Worm (Caenorhabditis elegans): Measurements from ENCODE around the gene R155.3.

The R155.3 gene

DNA sequence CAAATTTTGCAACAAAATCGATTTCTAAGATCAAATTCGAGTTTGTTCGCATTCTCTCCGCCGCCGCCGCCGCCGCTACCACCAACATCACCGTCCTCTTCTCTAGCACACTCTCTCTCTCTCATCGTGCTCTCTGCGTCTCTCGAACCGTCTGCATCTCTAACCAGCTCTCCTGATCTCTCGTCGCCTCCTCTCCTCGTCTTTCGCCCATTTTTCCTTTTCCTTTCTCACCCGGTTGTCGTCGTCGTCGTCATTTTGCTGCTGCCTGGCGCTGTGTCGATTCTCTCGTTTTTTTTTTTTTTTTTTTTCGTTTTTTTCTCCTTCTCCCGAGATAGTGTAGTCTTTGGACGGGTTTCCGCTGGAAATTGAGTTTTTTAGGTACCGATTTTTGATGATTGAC is 50.1 kb downstream of the R155.3 start (continued):
- 0 out of 2 replicates have a peak, but pooled peaks have one; percentile 56 for TF ChIP-seq mab-9 (GFP tag; IDR thresholded peaks at IDR 0.05)
- peak; percentile 97 for TF ChIP-seq jun-1 (tag; optimal IDR thresholded peaks at IDR 0.05)
- TF ChIP-seq nhr-47 (tag; optimal IDR thresholded peaks at IDR 0.05) = peak; percentile 98
- TF ChIP-seq alr-1 (tag; optimal IDR thresholded peaks at IDR 0.05; ENCODE audit: borderline replicate concordance) = no peak
- peak; percentile 25 for TF ChIP-seq zag-1 (tag; optimal IDR thresholded peaks at IDR 0.05)
- no peak for TF ChIP-seq pag-3 (tag; optimal IDR thresholded peaks at IDR 0.05; ENCODE audit: borderline replicate concordance, insufficient read depth)
- TF ChIP-seq fkh-10 (GFP tag; optimal IDR thresholded peaks at IDR 0.05) = peak; percentile 81
- no peak for TF ChIP-seq lir-3 (tag; optimal IDR thresholded peaks at IDR 0.05; ENCODE audit: poor library complexity)
- TF ChIP-seq xbp-1 (tag; optimal IDR thresholded peaks at IDR 0.05) = peak; percentile 92
- no peak for TF ChIP-seq pqm-1 (tag; optimal IDR thresholded peaks at IDR 0.05)
- TF ChIP-seq sox-4 (tag; optimal IDR thresholded peaks at IDR 0.05) = peak; percentile 82
- TF ChIP-seq nhr-20 (tag; optimal IDR thresholded peaks at IDR 0.05) = peak; percentile 99
- no peak for TF ChIP-seq C34B4.2 (tag; optimal IDR thresholded peaks at IDR 0.05)
- peak; percentile 54; the same call in 1 of the 2 replicates for TF ChIP-seq unc-98 (GFP tag; IDR thresholded peaks at IDR 0.05)
- TF ChIP-seq ama-1 (optimal IDR thresholded peaks at IDR 0.05) = peak; percentile 55
- peak; percentile 86 for TF ChIP-seq fkh-8 (tag; optimal IDR thresholded peaks at IDR 0.05)
- TF ChIP-seq elt-3 (tag; optimal IDR thresholded peaks at IDR 0.05) = peak in 3 of 6 experiments; percentile 80 to 89 (median 88)
- peak; percentile 65 for TF ChIP-seq unc-62 (GFP tag; optimal IDR thresholded peaks at IDR 0.05)
- TF ChIP-seq unc-30 (tag; optimal IDR thresholded peaks at IDR 0.05) = no peak
- peak; percentile 91 for TF ChIP-seq fos-1 (tag; optimal IDR thresholded peaks at IDR 0.05)
- peak; percentile 69 for TF ChIP-seq nhr-77 (tag; optimal IDR thresholded peaks at IDR 0.05)
- peak; percentile 82 for TF ChIP-seq unc-130 (tag; optimal IDR thresholded peaks at IDR 0.05)
- peak; percentile 90 to 97 for TF ChIP-seq egl-27 (tag; optimal IDR thresholded peaks at IDR 0.05)
- peak; percentile 87 for TF ChIP-seq egl-13 (tag; optimal IDR thresholded peaks at IDR 0.05)
- TF ChIP-seq lin-15B (tag; optimal IDR thresholded peaks at IDR 0.05) = no peak
- peak; percentile 95 for TF ChIP-seq grh-1 (GFP tag; IDR thresholded peaks at IDR 0.05)
- TF ChIP-seq irx-1 (tag; optimal IDR thresholded peaks at IDR 0.05) = peak; percentile 84
- peak in 1 of 2 experiments; percentile 95 for TF ChIP-seq mdl-1 (tag; optimal IDR thresholded peaks at IDR 0.05)
- peak in 1 of 2 experiments; percentile 87 for TF ChIP-seq ztf-11 (tag; optimal IDR thresholded peaks at IDR 0.05)
- TF ChIP-seq ceh-88 (GFP tag; IDR thresholded peaks at IDR 0.05) = peak; percentile 70
- TF ChIP-seq sptf-1 (tag; optimal IDR thresholded peaks at IDR 0.05) = no peak
- no peak for TF ChIP-seq ceh-90 (tag; optimal IDR thresholded peaks at IDR 0.05)
- TF ChIP-seq vab-15 (tag; optimal IDR thresholded peaks at IDR 0.05) = no peak
- no peak for TF ChIP-seq nhr-84 (tag; optimal IDR thresholded peaks at IDR 0.05)
- peak; percentile 99 for TF ChIP-seq lin-14 (GFP tag; optimal IDR thresholded peaks at IDR 0.05)

ce11 chrIII:1925786-1926185 is 50.8 kb downstream of the R155.3 start:
- no peak for TF ChIP-seq lin-13 (GFP tag; optimal IDR thresholded peaks at IDR 0.05)
- no peak for TF ChIP-seq nhr-12 (tag; optimal IDR thresholded peaks at IDR 0.05)

DNA sequence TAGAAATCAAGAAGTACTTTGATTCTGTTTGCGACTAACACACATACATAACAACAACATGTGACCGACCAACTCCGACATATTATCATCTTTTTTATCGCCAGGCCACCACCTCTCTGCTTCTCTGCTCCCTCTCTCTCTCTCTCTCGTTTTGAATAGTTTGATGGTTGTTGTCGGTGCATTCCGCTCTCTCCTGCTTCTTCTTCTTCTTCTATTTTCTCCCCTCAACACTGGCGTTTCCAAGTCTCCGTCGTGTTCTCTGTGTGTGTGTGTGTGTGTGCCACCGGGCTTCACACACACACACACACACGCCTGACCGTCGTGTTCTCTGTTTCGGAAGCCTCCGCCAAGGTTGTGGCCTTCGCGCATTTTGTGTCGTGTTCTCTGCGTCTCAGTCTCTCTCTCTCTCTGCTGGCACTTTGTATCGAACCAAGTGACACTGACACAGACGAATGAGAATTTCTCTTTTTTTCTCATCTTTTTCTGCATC is 51.4 kb downstream of the R155.3 start:
- TF ChIP-seq tlp-1 (tag; optimal IDR thresholded peaks at IDR 0.05) (no peak), rnt-1 (tag; optimal IDR thresholded peaks at IDR 0.05) (peak; percentile 94), hlh-4 (tag; optimal IDR thresholded peaks at IDR 0.05) (peak; percentile 1), aha-1 (tag; optimal IDR thresholded peaks at IDR 0.05) (peak; percentile 89), ceh-88 (GFP tag; IDR thresholded peaks at IDR 0.05) (peak; percentile 91), unc-130 (tag; optimal IDR thresholded peaks at IDR 0.05) (peak; percentile 97), unc-98 (GFP tag; IDR thresholded peaks at IDR 0.05) (peak; percentile 22; the same call in 1 of the 2 replicates), mef-2 (tag; optimal IDR thresholded peaks at IDR 0.05) (peak; percentile 93), aly-2 (tag; optimal IDR thresholded peaks at IDR 0.05) (peak; percentile 85), mab-9 (GFP tag; IDR thresholded peaks at IDR 0.05) (peak; percentile 88), lin-35 (GFP tag; optimal IDR thresholded peaks at IDR 0.05) (peak; percentile 68 to 87), ztf-11 (tag; optimal IDR thresholded peaks at IDR 0.05) (peak in 1 of 2 experiments; percentile 89), hpl-2 (GFP tag; optimal IDR thresholded peaks at IDR 0.05) (peak; percentile 40), nhr-71 (tag; optimal IDR thresholded peaks at IDR 0.05) (peak; percentile 100), nhr-77 (tag; optimal IDR thresholded peaks at IDR 0.05) (peak; percentile 92), pqm-1 (tag; optimal IDR thresholded peaks at IDR 0.05) (peak; percentile 94), elt-3 (tag; optimal IDR thresholded peaks at IDR 0.05) (peak in 4 of 6 experiments; percentile 51 to 95 (median 72)), C16A3.4 (tag; optimal IDR thresholded peaks at IDR 0.05) (peak; percentile 85), elt-2 (tag; optimal IDR thresholded peaks at IDR 0.05) (peak; percentile 99), efl-3 (GFP tag; optimal IDR thresholded peaks at IDR 0.05) (peak; percentile 86), zip-4 (GFP tag; optimal IDR thresholded peaks at IDR 0.05) (peak; percentile 70)
